Worm (Caenorhabditis elegans) whole organism, young adult: ENCODE data around the gene C35C5.9.

Experiments
- B0035.1 ChIP-seq: sonication (generic microtip); optimal IDR thresholded peaks from 2 replicates; lab custom pipeline; 2016; ENCODE audit warnings: missing genetic modification characterization, mild to moderate bottlenecking, missing compliant biosample characterization, missing genotype, missing genetic modification reagents
- efl-1 ChIP-seq: fragments of 150-350 bp; optimal IDR thresholded peaks from 2 replicates; lab custom pipeline; 2014; ENCODE audit warnings: missing biosample characterization, missing genetic modification reagents, missing genetic modification characterization
- lin-54 ChIP-seq: fragments of 200-800 bp; sonication (Bioruptor generic); optimal IDR thresholded peaks from 2 replicates; lab custom pipeline; 2018; ENCODE audit warnings: mild to moderate bottlenecking, missing genetic modification characterization, missing compliant biosample characterization
- madf-8 ChIP-seq: fragments of 200-800 bp; sonication (Bioruptor generic); conservative IDR thresholded peaks from 2 replicates; pipeline ENCODE4 v1.3.6; 2022; ENCODE audit warnings: missing genetic modification reagents, missing genetic modification characterization, missing compliant biosample characterization
- mel-28 ChIP-seq: sonication (generic microtip); optimal IDR thresholded peaks from 2 replicates; lab custom pipeline; 2016; ENCODE audit warnings: borderline replicate concordance, mild to moderate bottlenecking, missing genetic modification characterization, missing compliant biosample characterization
- nhr-80 ChIP-seq: sonication (generic microtip); optimal IDR thresholded peaks from 2 replicates; lab custom pipeline; 2016; ENCODE audit warnings: missing genetic modification characterization, missing compliant biosample characterization
- snpc-1.3 ChIP-seq: sonication (generic microtip); optimal IDR thresholded peaks from 2 replicates; lab custom pipeline; 2017; ENCODE audit warnings: missing genetic modification characterization, mild to moderate bottlenecking, missing compliant biosample characterization, antibody characterized with exemption, moderate library complexity, missing genotype, missing genetic modification reagents; ENCODE audit not compliant: insufficient read depth
- snpc-4 ChIP-seq, 5 experiments: fragments of 150-350 bp in 1 of 5; sonication (generic microtip) in 4 of 5; optimal IDR thresholded peaks; 2 replicates each; lab custom pipeline; 2014 to 2018; ENCODE audit warnings: missing genetic modification characterization in 5 of 5, missing biosample characterization in 3 of 5, antibody characterized with exemption in 2 of 5, mild to moderate bottlenecking in 2 of 5, missing compliant biosample characterization in 2 of 5, missing genotype in 2 of 5, moderate library complexity in 2 of 5, missing genetic modification reagents in 1 of 5

- TF ChIP-seq madf-8 (GFP tag; lab: Robert Waterston, UW) (no peak), lin-54 (GFP tag; lab: Kevin White, UChicago) (no peak), mel-28 (tag; lab: Kevin White, UChicago) (no peak), snpc-4 (GFP tag; optimal IDR thresholded peaks at IDR 0.05; lab: Kevin White, UChicago) (no peak), snpc-4 (tag; optimal IDR thresholded peaks at IDR 0.05; lab: Kevin White, UChicago) (no peak), snpc-1.3 (no peak), nhr-80 (tag; lab: Kevin White, UChicago) (no peak), efl-1 (GFP tag; lab: Kevin White, UChicago) (no peak), B0035.1 (tag; lab: Kevin White, UChicago) (no peak)
Measured at ce11 chrX:11501967-11502366, 34.4 kb upstream of the C35C5.9 start, which contains the start of gene F29G6.1.
